Worm (Caenorhabditis elegans): ENCODE measurements around the gene syd-9.

ce11 chrX:7199831-7200414, 18.0 kb upstream of the syd-9 start, which contains the start of gene C55B6.1:
- TF ChIP-seq skn-1 (tag; optimal IDR thresholded peaks at IDR 0.05) (no peak), nhr-11 (tag; optimal IDR thresholded peaks at IDR 0.05) (no peak)

All from whole organism, L2 larva.